Fruit fly (Drosophila melanogaster): ENCODE results near the gene CG13318.

CG13318 gene

DNA sequence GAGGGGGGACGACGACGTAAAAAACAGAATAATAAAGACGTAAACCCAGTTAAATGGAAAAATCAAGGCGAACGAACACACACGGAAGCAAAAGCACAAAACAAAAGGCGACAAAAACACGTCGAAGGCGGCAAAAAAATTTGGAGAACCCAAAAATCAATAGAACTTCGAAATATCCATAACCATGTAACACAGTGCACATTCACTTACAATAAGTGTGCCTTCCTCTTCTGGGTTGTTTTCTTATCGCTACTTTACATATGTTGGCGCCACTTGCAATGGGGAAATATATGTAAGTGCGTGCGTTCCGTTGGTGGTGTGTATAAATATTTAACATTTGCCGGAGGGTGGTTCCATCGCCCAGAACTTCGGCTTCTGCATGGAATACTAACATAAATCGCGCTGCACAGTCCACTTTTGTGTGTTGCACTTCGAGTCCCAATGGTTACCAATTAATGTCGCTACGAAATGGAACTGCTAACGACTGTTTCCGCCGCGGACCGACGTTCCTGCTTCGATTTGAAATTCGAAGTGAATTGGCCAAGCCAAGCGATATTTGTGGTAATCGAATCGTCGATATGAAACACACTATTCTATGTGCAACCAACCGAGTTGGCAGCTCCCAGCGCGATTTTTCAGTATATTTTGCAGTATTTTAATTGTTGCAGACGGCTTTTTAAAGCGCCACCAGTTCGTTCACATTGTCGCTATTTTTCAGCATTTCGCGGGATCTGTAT lies 25.2 kb downstream of the CG13318 start, which contains the start of the genes CG9801 and Nasp (continued):
- TF ChIP-seq grn (GFP tag; optimal IDR thresholded peaks at IDR 0.05) (no peak), CG31388 (GFP tag; optimal IDR thresholded peaks at IDR 0.05) (no peak), CG7556 (GFP tag; optimal IDR thresholded peaks at IDR 0.05) (no peak), CG7786 (GFP tag; optimal IDR thresholded peaks at IDR 0.05) (no peak), Meics (GFP tag; optimal IDR thresholded peaks at IDR 0.05) (no peak), CG11093 (GFP tag; IDR thresholded peaks at IDR 0.05) (no peak), pan (optimal IDR thresholded peaks at IDR 0.05) (no peak), pan (GFP tag; optimal IDR thresholded peaks at IDR 0.05 in 1 of 2, IDR thresholded peaks at IDR 0.05 in 1 of 2) (peak in 1 of 2 experiments; percentile 35), aop (GFP tag; IDR thresholded peaks at IDR 0.05) (no peak), cad (GFP tag; optimal IDR thresholded peaks at IDR 0.05) (no peak), Hr39 (optimal IDR thresholded peaks at IDR 0.05) (no peak), Hr3 (GFP tag; optimal IDR thresholded peaks at IDR 0.05) (no peak), CG2116 (GFP tag; optimal IDR thresholded peaks at IDR 0.05) (peak; percentile 83), CG18262 (tag; optimal IDR thresholded peaks at IDR 0.05) (no peak), grau (tag; optimal IDR thresholded peaks at IDR 0.05) (peak; percentile 28), CG10267 (tag; optimal IDR thresholded peaks at IDR 0.05) (peak; percentile 54), CG6175 (GFP tag; IDR thresholded peaks at IDR 0.05) (no peak), Bdp1 (GFP tag; optimal IDR thresholded peaks at IDR 0.05) (peak; percentile 9), CG13894 (tag; optimal IDR thresholded peaks at IDR 0.05) (no peak), HLH4C (GFP tag; IDR thresholded peaks at IDR 0.05; ENCODE audit: partially characterized antibody) (peak; percentile 78), CG11085 (GFP tag; IDR thresholded peaks at IDR 0.05) (no peak), dm (GFP tag; optimal IDR thresholded peaks at IDR 0.05) (peak; percentile 35), CG32772 (GFP tag; IDR thresholded peaks at IDR 0.05) (0 out of 2 replicates have a peak, but pooled peaks have one; percentile 29), Side (GFP tag; optimal IDR thresholded peaks at IDR 0.05) (no peak), gsb-n (tag; optimal IDR thresholded peaks at IDR 0.05) (peak; percentile 43), CTCF (GFP tag; optimal IDR thresholded peaks at IDR 0.05) (peak; percentile 67), Dek (tag; optimal IDR thresholded peaks at IDR 0.05) (peak; percentile 8), CG7987 (GFP tag; optimal IDR thresholded peaks at IDR 0.05) (peak; percentile 58), gfzf (GFP tag; optimal IDR thresholded peaks at IDR 0.05) (peak; percentile 97), CG17359 (tag; optimal IDR thresholded peaks at IDR 0.05) (peak; percentile 18), ato (GFP tag; IDR thresholded peaks at IDR 0.05; ENCODE audit: partially characterized antibody) (peak; percentile 63; the same call in 1 of the 2 replicates), dimm (GFP tag; IDR thresholded peaks at IDR 0.05) (no peak), CG14014 (GFP tag; IDR thresholded peaks at IDR 0.05) (no peak), phol (tag; optimal IDR thresholded peaks at IDR 0.05) (peak; percentile 42), CG7372 (GFP tag; IDR thresholded peaks at IDR 0.05) (no peak), CG15011 (GFP tag; optimal IDR thresholded peaks at IDR 0.05) (peak; percentile 11), Sin3A (optimal IDR thresholded peaks at IDR 0.05) (peak; percentile 84), Elba2 (GFP tag; optimal IDR thresholded peaks at IDR 0.05) (no peak), Oli (tag; optimal IDR thresholded peaks at IDR 0.05) (no peak), CG4282 (GFP tag; optimal IDR thresholded peaks at IDR 0.05) (no peak), ci (GFP tag; IDR thresholded peaks at IDR 0.05) (peak; percentile 80), wor (GFP tag; IDR thresholded peaks at IDR 0.05) (no peak), CG11398 (GFP tag; optimal IDR thresholded peaks at IDR 0.05) (peak; percentile 20), Fer2 (tag; optimal IDR thresholded peaks at IDR 0.05) (no peak), CG17829 (tag; optimal IDR thresholded peaks at IDR 0.05) (peak; percentile 57), CG18476 (GFP tag; optimal IDR thresholded peaks at IDR 0.05) (peak; percentile 12), CG10565 (GFP tag; optimal IDR thresholded peaks at IDR 0.05) (no peak), dysf (GFP tag; IDR thresholded peaks at IDR 0.05) (0 out of 3 replicates have a peak, but pooled peaks have one; percentile 23), pzg (GFP tag; optimal IDR thresholded peaks at IDR 0.05) (peak; percentile 97), Fer3 (tag; optimal IDR thresholded peaks at IDR 0.05) (no peak), CG4707 (GFP tag; optimal IDR thresholded peaks at IDR 0.05) (no peak)

Measured in whole organism, embryonic.